Worm (Caenorhabditis elegans): ENCODE data around the gene ZK1307.9.

Gene ZK1307.9

DNA sequence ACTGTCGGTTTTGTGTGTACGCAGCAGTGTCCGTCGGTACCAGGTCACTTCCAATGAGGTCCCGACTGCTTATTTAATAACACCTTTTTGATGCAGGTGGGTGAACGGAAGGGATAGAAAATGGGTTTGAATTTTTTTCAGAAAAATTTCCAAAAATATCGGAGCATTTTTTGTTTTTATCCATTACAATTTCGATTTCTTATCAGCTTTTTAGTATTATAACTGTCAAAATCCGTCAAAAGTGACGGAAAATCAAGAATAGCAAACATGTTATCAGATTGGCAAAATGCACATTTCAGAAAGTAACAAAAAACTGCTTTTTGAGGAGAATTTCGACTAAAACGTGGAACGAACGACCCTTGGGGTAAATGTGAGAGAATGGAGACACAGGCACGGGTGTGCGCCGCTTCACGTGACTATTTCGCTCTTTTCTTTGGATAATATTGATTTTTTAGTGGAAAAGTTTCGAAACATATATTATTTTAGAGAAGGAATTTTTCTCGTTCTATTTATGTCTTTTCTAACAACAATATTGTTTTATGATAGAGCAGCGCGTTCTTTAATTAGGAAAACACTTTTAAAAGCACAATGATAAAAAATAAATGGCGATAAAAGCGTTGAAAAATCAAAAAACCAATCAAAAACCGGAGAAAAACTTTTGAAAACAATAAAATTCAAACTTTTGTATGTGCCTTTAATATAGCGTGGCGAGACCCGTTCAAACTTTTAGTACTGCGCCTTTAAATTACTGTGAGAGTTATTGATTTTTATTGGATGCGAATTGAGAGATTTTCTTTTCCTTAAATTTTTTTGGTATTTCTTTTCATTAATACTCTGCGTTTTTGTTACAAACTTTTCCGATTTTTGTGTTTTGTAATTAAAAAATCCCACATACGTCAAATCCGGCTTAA lies 2.1 kb upstream of the ZK1307.9 start, which contains the start of gene sqv-8 (continued):
- TF ChIP-seq D1046.2 (GFP tag; IDR thresholded peaks at IDR 0.05) (no peak), hif-1 (tag; optimal IDR thresholded peaks at IDR 0.05) (no peak), nhr-48 (tag; optimal IDR thresholded peaks at IDR 0.05) (no peak), nhr-76 (tag; optimal IDR thresholded peaks at IDR 0.05) (no peak), lin-29 (GFP tag; IDR thresholded peaks at IDR 0.05) (no peak), mdl-1 (tag; optimal IDR thresholded peaks at IDR 0.05) (no peak), hmg-1.1 (GFP tag; IDR thresholded peaks at IDR 0.05) (peak; percentile 36; the same call in 1 of the 2 replicates), ceh-28 (tag; optimal IDR thresholded peaks at IDR 0.05) (peak; percentile 1), Y105C5A.15 (GFP tag; IDR thresholded peaks at IDR 0.05) (no peak), mxl-2 (GFP tag; conservative IDR thresholded peaks at IDR 0.05) (no peak), Y48G9A.11 (GFP tag; IDR thresholded peaks at IDR 0.05) (peak; percentile 8; the same call in 1 of the 2 replicates), jun-1 (tag; optimal IDR thresholded peaks at IDR 0.05) (no peak), ztf-11 (tag; optimal IDR thresholded peaks at IDR 0.05) (no peak)

- TF ChIP-seq aly-2 (tag; optimal IDR thresholded peaks at IDR 0.05) (no peak), nhr-237 (tag; optimal IDR thresholded peaks at IDR 0.05) (no peak), nhr-28 (tag; optimal IDR thresholded peaks at IDR 0.05) (no peak), ztf-11 (tag; optimal IDR thresholded peaks at IDR 0.05) (no peak), zip-11 (GFP tag; IDR thresholded peaks at IDR 0.05) (no peak)
Observed at ce11 chrII:9651700-9652099, 2.4 kb downstream of the ZK1307.9 start, which contains the start of gene ZK1307.4. TSS of gene ZK1307.4 (minus strand) at chrII:9651800.

ce11 chrII:9652919-9653318 lies 3.6 kb downstream of the ZK1307.9 start, which contains the start of gene ZK1307.3:
TSS of gene ZK1307.3 (minus strand) at chrII:9653019.
- no peak for TF ChIP-seq nhr-111 (GFP tag; optimal IDR thresholded peaks at IDR 0.05)
- no peak for TF ChIP-seq ces-1 (GFP tag; optimal IDR thresholded peaks at IDR 0.05)
- no peak for TF ChIP-seq mes-2 (tag; optimal IDR thresholded peaks at IDR 0.05; ENCODE audit: poor library complexity, severe bottlenecking)
- no peak for TF ChIP-seq php-3 (GFP tag; IDR thresholded peaks at IDR 0.05)
- no peak for TF ChIP-seq F37D6.2 (tag; optimal IDR thresholded peaks at IDR 0.05)
- TF ChIP-seq ctbp-1 (GFP tag; IDR thresholded peaks at IDR 0.05) = no peak
- no peak for TF ChIP-seq lin-13 (GFP tag; optimal IDR thresholded peaks at IDR 0.05)
- TF ChIP-seq nhr-77 (tag; optimal IDR thresholded peaks at IDR 0.05) = no peak
- TF ChIP-seq arid-1 (GFP tag; conservative IDR thresholded peaks at IDR 0.05) = no peak
- TF ChIP-seq zag-1 (tag; optimal IDR thresholded peaks at IDR 0.05) = no peak
- TF ChIP-seq unc-62 (GFP tag; optimal IDR thresholded peaks at IDR 0.05 in 1 of 2) = no peak
- TF ChIP-seq unc-62 (tag; optimal IDR thresholded peaks at IDR 0.05) = no peak
- TF ChIP-seq F26F4.8 (GFP tag; conservative IDR thresholded peaks at IDR 0.05) = no peak
- TF ChIP-seq T20F7.1 (GFP tag; optimal IDR thresholded peaks at IDR 0.05) = no peak
- no peak for TF ChIP-seq unc-130 (GFP tag; optimal IDR thresholded peaks at IDR 0.05)
- TF ChIP-seq ceh-28 (tag; optimal IDR thresholded peaks at IDR 0.05) = no peak
- TF ChIP-seq tra-1 (GFP tag; IDR thresholded peaks at IDR 0.05) = no peak
- TF ChIP-seq attf-4 (tag; optimal IDR thresholded peaks at IDR 0.05) = no peak
- TF ChIP-seq cey-2 (tag; optimal IDR thresholded peaks at IDR 0.05; ENCODE audit: borderline replicate concordance, insufficient read depth) = no peak
- TF ChIP-seq Y105C5A.15 (GFP tag; IDR thresholded peaks at IDR 0.05) = no peak
- no peak for TF ChIP-seq nhr-76 (tag; optimal IDR thresholded peaks at IDR 0.05)

ce11 chrII:9653679-9654078 lies 4.4 kb downstream of the ZK1307.9 start, which contains the start of gene ZK1307.2:
TSS of gene ZK1307.2 (minus strand) at chrII:9653952.
- TF ChIP-seq gei-8 (GFP tag; optimal IDR thresholded peaks at IDR 0.05) = no peak
- peak in 1 of 2 experiments; percentile 93 for TF ChIP-seq unc-62 (GFP tag; optimal IDR thresholded peaks at IDR 0.05 in 1 of 2)
- no peak for TF ChIP-seq unc-62 (tag; optimal IDR thresholded peaks at IDR 0.05)
- no peak for TF ChIP-seq D1046.2 (GFP tag; IDR thresholded peaks at IDR 0.05)
- TF ChIP-seq Y75B8A.6 (GFP tag; IDR thresholded peaks at IDR 0.05) = no peak
